Worm (Caenorhabditis elegans) whole organism, young adult: ENCODE results near the gene W07G1.7.

Experiments used
- B0261.1 ChIP-seq: sonication (generic microtip); optimal IDR thresholded peaks from 2 replicates; lab custom pipeline; 2016; ENCODE audit warnings: mild to moderate bottlenecking, missing genetic modification characterization, moderate library complexity, missing compliant biosample characterization
- B0336.3 ChIP-seq: fragments of 200-800 bp; sonication (Bioruptor generic); IDR thresholded peaks from 2 replicates; pipeline ENCODE4 v1.3.6; 2022; ENCODE audit warnings: missing genetic modification characterization, missing compliant biosample characterization
- F23B12.7 ChIP-seq: sonication (generic microtip); optimal IDR thresholded peaks from 2 replicates; lab custom pipeline; 2017; ENCODE audit warnings: missing genetic modification characterization, mild to moderate bottlenecking, missing compliant biosample characterization, antibody characterized with exemption, moderate library complexity; ENCODE audit not compliant: insufficient read depth
- F33H1.4 ChIP-seq: fragments of 200-800 bp; sonication (Bioruptor generic); IDR thresholded peaks from 2 replicates; pipeline ENCODE4 v1.3.6; 2022; ENCODE audit warnings: missing genetic modification reagents, missing genetic modification characterization, missing compliant biosample characterization
- K11D2.4 ChIP-seq: fragments of 200-800 bp; sonication (Bioruptor generic); IDR thresholded peaks from 2 replicates; pipeline ENCODE4 v1.3.6; 2022; ENCODE audit warnings: missing genetic modification reagents, missing genetic modification characterization, missing compliant biosample characterization
- K12H6.12 ChIP-seq: fragments of 200-800 bp; sonication (Bioruptor generic); optimal IDR thresholded peaks from 2 replicates; lab custom pipeline; 2018; ENCODE audit warnings: mild to moderate bottlenecking, missing genetic modification characterization, missing compliant biosample characterization
- Y67H2A.10 ChIP-seq: fragments of 200-800 bp; sonication (Bioruptor generic); conservative IDR thresholded peaks from 2 replicates; pipeline ENCODE4 v1.3.6; 2022; ENCODE audit warnings: missing genetic modification reagents, missing genetic modification characterization, missing compliant biosample characterization
- athp-1 ChIP-seq: sonication (generic microtip); optimal IDR thresholded peaks from 2 replicates; lab custom pipeline; 2017; ENCODE audit warnings: mild to moderate bottlenecking, missing genetic modification characterization, missing compliant biosample characterization
- attf-3 ChIP-seq: fragments of 200-800 bp; sonication (Bioruptor generic); conservative IDR thresholded peaks from 2 replicates; pipeline ENCODE4 v1.3.6; 2022; ENCODE audit warnings: missing genetic modification reagents, missing genetic modification characterization, missing compliant biosample characterization
- attf-5 ChIP-seq: fragments of 200-800 bp; sonication (Bioruptor generic); optimal IDR thresholded peaks from 2 replicates; lab custom pipeline; 2018; ENCODE audit warnings: mild to moderate bottlenecking, missing genetic modification characterization, missing compliant biosample characterization
- attf-6 ChIP-seq: fragments of 200-800 bp; sonication (Bioruptor generic); IDR thresholded peaks from 2 replicates; pipeline ENCODE4 v1.3.6; 2022; ENCODE audit warnings: missing genetic modification reagents, missing genetic modification characterization, missing compliant biosample characterization
- ccch-3 ChIP-seq: fragments of 200-800 bp; sonication (Bioruptor generic); optimal IDR thresholded peaks from 2 replicates; lab custom pipeline; 2018; ENCODE audit warnings: mild to moderate bottlenecking, missing genetic modification characterization, missing compliant biosample characterization
- ceh-100 ChIP-seq: fragments of 200-800 bp; sonication (Bioruptor generic); IDR thresholded peaks from 2 replicates; pipeline ENCODE4 v1.3.6; 2022; ENCODE audit warnings: missing genetic modification reagents, missing genetic modification characterization, missing compliant biosample characterization
- ceh-27 ChIP-seq: fragments of 200-800 bp; sonication (Bioruptor generic); optimal IDR thresholded peaks from 2 replicates; lab custom pipeline; 2018; ENCODE audit warnings: mild to moderate bottlenecking, missing genetic modification characterization, moderate library complexity, missing compliant biosample characterization
- chd-7 ChIP-seq: sonication (generic microtip); optimal IDR thresholded peaks from 2 replicates; lab custom pipeline; 2016; ENCODE audit warnings: mild to moderate bottlenecking, missing genetic modification characterization, moderate library complexity, missing compliant biosample characterization
- dpl-1 ChIP-seq: fragments of 150-350 bp; optimal IDR thresholded peaks from 2 replicates; lab custom pipeline; 2014; ENCODE audit warnings: missing biosample characterization, missing genetic modification reagents, missing genetic modification characterization
- efl-1 ChIP-seq: fragments of 150-350 bp; optimal IDR thresholded peaks from 2 replicates; lab custom pipeline; 2014; ENCODE audit warnings: missing biosample characterization, missing genetic modification reagents, missing genetic modification characterization
- egl-18 ChIP-seq: fragments of 200-800 bp; sonication (Bioruptor generic); IDR thresholded peaks from 2 replicates; pipeline ENCODE4 v1.3.6; 2022; ENCODE audit warnings: missing genetic modification reagents, missing genetic modification characterization, missing compliant biosample characterization
- egrh-3 ChIP-seq: fragments of 200-800 bp; sonication (Bioruptor generic); IDR thresholded peaks from 2 replicates; pipeline ENCODE4 v1.3.6; 2022; ENCODE audit warnings: missing genetic modification reagents, missing genetic modification characterization, missing compliant biosample characterization
- ekl-4 ChIP-seq: fragments of 200-800 bp; sonication (Bioruptor generic); IDR thresholded peaks from 2 replicates; pipeline ENCODE4 v1.3.6; 2022; ENCODE audit warnings: missing genetic modification reagents, missing genetic modification characterization, missing compliant biosample characterization
- hmg-1.2 ChIP-seq: fragments of 200-800 bp; sonication (Bioruptor generic); IDR thresholded peaks from 2 replicates; pipeline ENCODE4 v1.3.6; 2022; ENCODE audit warnings: missing genetic modification reagents, missing genetic modification characterization, missing compliant biosample characterization
- hsf-1 ChIP-seq: fragments of 200-800 bp; sonication (Bioruptor generic); IDR thresholded peaks from 2 replicates; pipeline ENCODE4 v1.3.6; 2022; ENCODE audit warnings: missing genetic modification reagents, missing genetic modification characterization, missing compliant biosample characterization
- let-607 ChIP-seq, 2 experiments: fragments of 200-800 bp in 1 of 2; sonication (Bioruptor generic) in 1 of 2; sonication (generic microtip) in 1 of 2; optimal IDR thresholded peaks; 2 replicates each; lab custom pipeline; 2016 to 2018; ENCODE audit warnings: mild to moderate bottlenecking in 2 of 2, missing compliant biosample characterization in 2 of 2, missing genetic modification characterization in 2 of 2, moderate library complexity in 2 of 2, missing genotype in 1 of 2
- lin-35 ChIP-seq, 3 experiments: fragments of 150-350 bp in 2 of 3; sonication (generic microtip) in 1 of 3; optimal IDR thresholded peaks; 2 replicates each; lab custom pipeline; 2014 to 2018; ENCODE audit warnings: missing biosample characterization in 3 of 3, missing genetic modification characterization in 3 of 3, missing genetic modification reagents in 3 of 3
- mcd-1 ChIP-seq: fragments of 200-800 bp; sonication (Bioruptor generic); IDR thresholded peaks from 2 replicates; pipeline ENCODE4 v1.3.6; 2022; ENCODE audit warnings: missing genetic modification reagents, missing genetic modification characterization, missing compliant biosample characterization
- nfyb-1 ChIP-seq: fragments of 200-800 bp; sonication (Bioruptor generic); IDR thresholded peaks from 2 replicates; pipeline ENCODE4 v1.3.6; 2022; ENCODE audit warnings: missing genetic modification reagents, missing genetic modification characterization, missing compliant biosample characterization
- nhr-80 ChIP-seq: sonication (generic microtip); optimal IDR thresholded peaks from 2 replicates; lab custom pipeline; 2016; ENCODE audit warnings: missing genetic modification characterization, missing compliant biosample characterization
- pbrm-1 ChIP-seq: fragments of 200-800 bp; sonication (Bioruptor generic); IDR thresholded peaks from 2 replicates; pipeline ENCODE4 v1.3.6; 2022; ENCODE audit warnings: missing genetic modification reagents, missing genetic modification characterization, missing compliant biosample characterization
- pha-4 ChIP-seq: fragments of 150-350 bp; sonication (generic microtip); optimal IDR thresholded peaks from 2 replicates; lab custom pipeline; 2014; ENCODE audit warnings: missing biosample characterization, missing genetic modification reagents, missing genetic modification characterization
- rcor-1 ChIP-seq: fragments of 200-800 bp; sonication (Bioruptor generic); IDR thresholded peaks from 2 replicates; pipeline ENCODE4 v1.3.6; 2022; ENCODE audit warnings: missing genetic modification reagents, missing genetic modification characterization, missing compliant biosample characterization
- rpc-1 ChIP-seq, 2 experiments: fragments of 150-350 bp in 1 of 2; sonication (generic microtip) in 1 of 2; optimal IDR thresholded peaks; 2 replicates each; lab custom pipeline; 2014 to 2018; ENCODE audit warnings: missing biosample characterization in 1 of 2, missing genetic modification characterization in 1 of 2, missing genetic modification reagents in 1 of 2, missing genotype in 1 of 2
- sdz-38 ChIP-seq: sonication (generic microtip); optimal IDR thresholded peaks from 2 replicates; lab custom pipeline; 2016; ENCODE audit warnings: missing genotype, missing genetic modification characterization, missing compliant biosample characterization
- snpc-1.3 ChIP-seq: sonication (generic microtip); optimal IDR thresholded peaks from 2 replicates; lab custom pipeline; 2017; ENCODE audit warnings: missing genetic modification characterization, mild to moderate bottlenecking, missing compliant biosample characterization, antibody characterized with exemption, moderate library complexity, missing genotype, missing genetic modification reagents; ENCODE audit not compliant: insufficient read depth
- snpc-3.4 ChIP-seq: sonication (generic microtip); optimal IDR thresholded peaks from 2 replicates; lab custom pipeline; 2017; ENCODE audit warnings: missing genetic modification characterization, mild to moderate bottlenecking, missing compliant biosample characterization, antibody characterized with exemption, moderate library complexity, missing genotype, missing genetic modification reagents
- snpc-4 ChIP-seq, 5 experiments: fragments of 150-350 bp in 1 of 5; sonication (generic microtip) in 4 of 5; optimal IDR thresholded peaks; 2 replicates each; lab custom pipeline; 2014 to 2018; ENCODE audit warnings: missing genetic modification characterization in 5 of 5, missing biosample characterization in 3 of 5, antibody characterized with exemption in 2 of 5, mild to moderate bottlenecking in 2 of 5, missing compliant biosample characterization in 2 of 5, missing genotype in 2 of 5, moderate library complexity in 2 of 5, missing genetic modification reagents in 1 of 5
- tbp1 ChIP-seq: fragments of 200-800 bp; sonication (Bioruptor generic); optimal IDR thresholded peaks from 2 replicates; lab custom pipeline; 2018; ENCODE audit warnings: mild to moderate bottlenecking, missing genetic modification characterization, missing compliant biosample characterization
- zfh-2 ChIP-seq: fragments of 200-800 bp; sonication (Bioruptor generic); conservative IDR thresholded peaks from 2 replicates; pipeline ENCODE4 v1.3.6; 2022; ENCODE audit warnings: missing genetic modification reagents, missing genetic modification characterization, missing compliant biosample characterization

W07G1.7 gene

DNA sequence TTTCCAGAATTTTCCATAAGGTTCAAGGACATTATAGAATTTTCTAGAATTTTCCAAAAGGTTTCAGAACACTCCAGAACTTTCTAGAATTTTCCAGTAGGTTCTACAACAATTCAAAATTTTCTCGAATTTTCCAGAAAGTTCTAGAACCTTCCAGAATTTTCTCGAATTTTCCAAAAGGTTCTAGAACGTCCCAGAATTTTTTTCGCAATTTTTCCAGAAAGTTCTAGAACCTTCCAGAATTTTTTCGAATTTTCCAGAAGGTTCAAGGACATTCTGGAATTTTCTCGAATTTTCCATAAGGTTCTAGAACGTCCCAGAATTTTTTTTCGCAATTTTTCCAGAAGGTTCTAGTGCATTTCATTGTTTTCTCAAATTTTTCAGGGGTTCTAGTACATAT lies 11.6 kb upstream of the W07G1.7 start:
- TF ChIP-seq hsf-1 (peak; percentile 93), egl-18 (GFP tag; lab: Robert Waterston, UW) (no peak), hmg-1.2 (GFP tag; lab: Robert Waterston, UW) (no peak), ccch-3 (GFP tag; lab: Kevin White, UChicago) (no peak), lin-35 (GFP tag; optimal IDR thresholded peaks at IDR 0.05; lab: Kevin White, UChicago) (no peak), rpc-1 (optimal IDR thresholded peaks at IDR 0.05; lab: Kevin White, UChicago) (peak; percentile 31), rpc-1 (tag; optimal IDR thresholded peaks at IDR 0.05; lab: Kevin White, UChicago) (no peak)
- TF ChIP-seq, all 124 proteins: peak for 2

DNA sequence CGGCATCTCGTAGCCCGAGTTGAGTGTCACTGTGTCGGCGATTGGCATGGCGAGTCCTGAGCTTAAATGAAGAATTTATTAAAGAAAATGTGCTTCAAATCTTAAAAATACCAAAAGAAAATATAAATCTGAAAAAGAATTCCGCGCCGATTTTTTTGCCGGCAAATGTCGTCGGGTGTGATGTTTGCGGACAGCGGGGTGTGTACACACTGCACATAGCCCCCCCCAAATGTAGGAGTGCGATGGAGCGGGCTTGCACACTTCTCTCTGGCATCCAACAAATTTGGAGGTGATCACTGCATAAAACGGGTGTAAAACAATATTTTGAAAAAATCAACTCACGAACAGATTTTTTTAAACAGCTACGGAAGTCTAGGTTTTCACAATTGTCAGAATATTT lies 10.0 kb upstream of the W07G1.7 start, which contains the start of gene Y39G8B.2:
Gene Y39G8B.2, minus strand, starts transcription at position 61 of the 400 bp plus-strand sequence.
- TF ChIP-seq Y67H2A.10 (GFP tag; lab: Robert Waterston, UW), result no peak
- TF ChIP-seq attf-6 (GFP tag; lab: Robert Waterston, UW), result no peak
- TF ChIP-seq snpc-4 (GFP tag; optimal IDR thresholded peaks at IDR 0.05; lab: Kevin White, UChicago), result no peak
- TF ChIP-seq snpc-4 (tag; optimal IDR thresholded peaks at IDR 0.05; lab: Kevin White, UChicago), result peak in 1 of 4 experiments; percentile 74
- TF ChIP-seq ceh-27 (GFP tag; lab: Kevin White, UChicago), result peak; percentile 79
- TF ChIP-seq ekl-4 (GFP tag; lab: Robert Waterston, UW), result peak; percentile 44; the same call in 1 of the 2 replicates
- TF ChIP-seq mcd-1 (GFP tag; lab: Robert Waterston, UW), result peak; percentile 96
- TF ChIP-seq B0261.1 (tag; lab: Kevin White, UChicago), result no peak
- peak; percentile 76; the same call in 1 of the 2 replicates for TF ChIP-seq pbrm-1 (GFP tag; lab: Robert Waterston, UW)
- peak; percentile 22 for TF ChIP-seq athp-1
- TF ChIP-seq chd-7 (tag; lab: Kevin White, UChicago), result peak; percentile 1
- peak in 1 of 3 experiments; percentile 72 for TF ChIP-seq lin-35 (GFP tag; optimal IDR thresholded peaks at IDR 0.05; lab: Kevin White, UChicago)
- TF ChIP-seq snpc-1.3 (tag; lab: Kevin White, UChicago), result no peak
- TF ChIP-seq sdz-38 (tag; lab: Kevin White, UChicago), result no peak
- peak; percentile 95 for TF ChIP-seq attf-5 (GFP tag; lab: Kevin White, UChicago)
- TF ChIP-seq ceh-100 (GFP tag; lab: Robert Waterston, UW), result peak; percentile 63
- TF ChIP-seq attf-3, result 0 out of 2 replicates have a peak, but pooled peaks have one; percentile 26
- TF ChIP-seq pha-4 (tag; lab: Kevin White, UChicago), result peak; percentile 60
- TF ChIP-seq F33H1.4, result no peak
- TF ChIP-seq rcor-1 (GFP tag; lab: Robert Waterston, UW), result peak; percentile 47; the same call in 1 of the 2 replicates
- TF ChIP-seq dpl-1 (GFP tag; lab: Kevin White, UChicago), result peak; percentile 41
- peak; percentile 74 for TF ChIP-seq nhr-80 (tag; lab: Kevin White, UChicago)
- peak; percentile 72 for TF ChIP-seq hmg-1.2 (GFP tag; lab: Robert Waterston, UW)
- TF ChIP-seq F23B12.7 (tag; lab: Kevin White, UChicago), result peak; percentile 30
- peak; percentile 65 for TF ChIP-seq K12H6.12
- TF ChIP-seq K11D2.4 (GFP tag; lab: Robert Waterston, UW), result peak; percentile 50; the same call in 1 of the 2 replicates
- TF ChIP-seq efl-1 (GFP tag; lab: Kevin White, UChicago), result peak; percentile 40
- TF ChIP-seq nfyb-1 (GFP tag; lab: Robert Waterston, UW), result peak; percentile 69
- TF ChIP-seq let-607 (tag; optimal IDR thresholded peaks at IDR 0.05; lab: Kevin White, UChicago), result peak in 1 of 2 experiments; percentile 1
- no peak for TF ChIP-seq snpc-3.4 (tag; lab: Kevin White, UChicago)
- TF ChIP-seq B0336.3 (GFP tag; lab: Robert Waterston, UW), result peak; percentile 50; the same call in 1 of the 2 replicates
- peak; percentile 72 for TF ChIP-seq zfh-2 (GFP tag; lab: Robert Waterston, UW)
- TF ChIP-seq tbp1 (GFP tag; lab: Kevin White, UChicago), result peak; percentile 45
- TF ChIP-seq egrh-3 (GFP tag; lab: Robert Waterston, UW), result peak; percentile 74
